Worm (Caenorhabditis elegans) whole organism, L1 larva: ENCODE data around the gene sao-1.

Experiments
- C04F5.9 ChIP-seq: sonication (generic microtip); optimal IDR thresholded peaks from 2 replicates; lab custom pipeline; 2016; ENCODE audit warnings: missing genetic modification characterization, missing compliant biosample characterization
- C16A3.4 ChIP-seq: fragments of 150-350 bp; optimal IDR thresholded peaks from 2 replicates; lab custom pipeline; 2014; ENCODE audit warnings: missing biosample characterization, missing genetic modification characterization
- Y116A8C.19 ChIP-seq: sonication (generic microtip); optimal IDR thresholded peaks from 2 replicates; lab custom pipeline; 2016; ENCODE audit warnings: missing compliant biosample characterization, missing genetic modification characterization, borderline replicate concordance
- aha-1 ChIP-seq: fragments of 150-350 bp; optimal IDR thresholded peaks from 2 replicates; lab custom pipeline; 2014; ENCODE audit warnings: missing biosample characterization, missing genetic modification characterization
- alr-1 ChIP-seq: fragments of 200-800 bp; sonication (Bioruptor generic); optimal IDR thresholded peaks from 2 replicates; lab custom pipeline; 2018; ENCODE audit warnings: borderline replicate concordance, mild to moderate bottlenecking, missing genetic modification characterization, missing compliant biosample characterization
- aly-2 ChIP-seq: fragments of 150-350 bp; optimal IDR thresholded peaks from 2 replicates; lab custom pipeline; 2014; ENCODE audit warnings: missing biosample characterization, missing genetic modification characterization
- blmp-1 ChIP-seq: fragments of 150-350 bp; optimal IDR thresholded peaks from 2 replicates; lab custom pipeline; 2014; ENCODE audit warnings: missing biosample characterization, missing genetic modification characterization
- ceh-63 ChIP-seq: fragments of 200-800 bp; sonication (Bioruptor generic); optimal IDR thresholded peaks from 2 replicates; lab custom pipeline; 2018; ENCODE audit warnings: mild to moderate bottlenecking, missing genetic modification characterization, missing compliant biosample characterization
- efl-1 ChIP-seq, 4 experiments: fragments of 150-350 bp; optimal IDR thresholded peaks in 3 of 4; peaks in 1 of 4; 1 replicate in 1 of 4; 2 replicates in 3 of 4; lab custom pipeline; 2014; ENCODE audit warnings: missing biosample characterization in 2 of 4, missing genetic modification characterization in 2 of 4, missing genetic modification reagents in 2 of 4
- elt-3 ChIP-seq, 6 experiments: fragments of 150-350 bp in 1 of 6; sonication (generic microtip); optimal IDR thresholded peaks; 2 replicates each; lab custom pipeline; 2017 to 2018; ENCODE audit warnings: missing biosample characterization in 6 of 6, missing genetic modification characterization in 6 of 6, inconsistent platforms in 1 of 6
- fkh-10 ChIP-seq: sonication (generic microtip); optimal IDR thresholded peaks from 2 replicates; lab custom pipeline; 2017; ENCODE audit warnings: missing biosample characterization, missing genetic modification reagents, missing genetic modification characterization
- fkh-4 ChIP-seq: sonication (generic microtip); optimal IDR thresholded peaks from 2 replicates; lab custom pipeline; 2016; ENCODE audit warnings: missing compliant biosample characterization, missing genetic modification characterization, borderline replicate concordance
- fos-1 ChIP-seq: fragments of 150-350 bp; optimal IDR thresholded peaks from 2 replicates; lab custom pipeline; 2014; ENCODE audit warnings: missing biosample characterization, missing genetic modification characterization
- grh-1 ChIP-seq: fragments of 200-800 bp; sonication (Bioruptor generic); IDR thresholded peaks from 2 replicates; pipeline ENCODE4 v1.3.6; 2022; ENCODE audit warnings: missing genetic modification reagents, missing genetic modification characterization, missing compliant biosample characterization
- hpl-2 ChIP-seq: fragments of 150-350 bp; optimal IDR thresholded peaks from 2 replicates; lab custom pipeline; 2014; ENCODE audit warnings: missing biosample characterization, missing genetic modification reagents, missing genetic modification characterization
- lin-14 ChIP-seq: fragments of 200-800 bp; sonication (Bioruptor generic); optimal IDR thresholded peaks from 2 replicates; lab custom pipeline; 2018; ENCODE audit warnings: mild to moderate bottlenecking, missing genetic modification characterization, moderate library complexity, missing compliant biosample characterization
- lin-15B ChIP-seq: fragments of 150-350 bp; sonication (generic microtip); optimal IDR thresholded peaks from 3 replicates; lab custom pipeline; 2014; ENCODE audit warnings: missing biosample characterization, missing genetic modification characterization
- lsy-2 ChIP-seq, 2 experiments: fragments of 150-350 bp; optimal IDR thresholded peaks; 2 replicates each; lab custom pipeline; 2014; ENCODE audit warnings: missing biosample characterization in 2 of 2, missing genetic modification characterization in 2 of 2
- mab-9 ChIP-seq: fragments of 200-800 bp; sonication (Bioruptor generic); IDR thresholded peaks from 2 replicates; pipeline ENCODE4 v1.3.6; 2022; ENCODE audit warnings: missing genetic modification reagents, missing genetic modification characterization, missing compliant biosample characterization
- mdl-1 ChIP-seq, 2 experiments: fragments of 150-350 bp; optimal IDR thresholded peaks; 2 replicates each; lab custom pipeline; 2014 to 2017; ENCODE audit warnings: missing biosample characterization in 2 of 2, missing genetic modification characterization in 2 of 2, inconsistent platforms in 1 of 2
- mef-2 ChIP-seq: fragments of 150-350 bp; optimal IDR thresholded peaks from 2 replicates; lab custom pipeline; 2014; ENCODE audit warnings: missing biosample characterization, missing genetic modification characterization
- mep-1 ChIP-seq: fragments of 150-350 bp; optimal IDR thresholded peaks from 2 replicates; lab custom pipeline; 2014; ENCODE audit warnings: missing biosample characterization, missing genetic modification characterization
- nhr-12 ChIP-seq: sonication (generic microtip); optimal IDR thresholded peaks from 2 replicates; lab custom pipeline; 2017; ENCODE audit warnings: missing biosample characterization, missing genetic modification characterization
- nhr-19 ChIP-seq: fragments of 200-800 bp; sonication (Bioruptor generic); conservative IDR thresholded peaks from 2 replicates; pipeline ENCODE4 v1.3.6; 2022; ENCODE audit warnings: missing genetic modification characterization, missing compliant biosample characterization
- nhr-84 ChIP-seq: sonication (generic microtip); optimal IDR thresholded peaks from 2 replicates; lab custom pipeline; 2017; ENCODE audit warnings: missing biosample characterization, missing genetic modification characterization
- nhr-85 ChIP-seq: sonication (generic microtip); peaks from one replicate; lab custom pipeline; 2016; ENCODE audit warnings: missing genetic modification characterization, inconsistent platforms, missing compliant biosample characterization
- nhr-90 ChIP-seq: sonication (generic microtip); optimal IDR thresholded peaks from 2 replicates; lab custom pipeline; 2016; ENCODE audit warnings: mild to moderate bottlenecking, missing genetic modification characterization, missing compliant biosample characterization; ENCODE audit not compliant: poor library complexity
- pag-3 ChIP-seq: sonication (generic microtip); optimal IDR thresholded peaks from 2 replicates; lab custom pipeline; 2017; ENCODE audit warnings: missing genetic modification characterization, mild to moderate bottlenecking, missing compliant biosample characterization, antibody characterized with exemption, borderline replicate concordance; ENCODE audit not compliant: insufficient read depth
- pax-3 ChIP-seq: fragments of 200-800 bp; sonication (Bioruptor generic); optimal IDR thresholded peaks from 2 replicates; lab custom pipeline; 2018; ENCODE audit warnings: mild to moderate bottlenecking, missing genetic modification characterization, moderate library complexity, missing compliant biosample characterization
- snpc-4 ChIP-seq: fragments of 150-350 bp; optimal IDR thresholded peaks from 2 replicates; lab custom pipeline; 2014; ENCODE audit warnings: missing biosample characterization, missing genetic modification characterization
- sptf-1 ChIP-seq: fragments of 150-350 bp; optimal IDR thresholded peaks from 2 replicates; lab custom pipeline; 2014; ENCODE audit warnings: missing biosample characterization, missing genetic modification characterization
- sup-37 ChIP-seq: fragments of 200-800 bp; sonication (Bioruptor generic); optimal IDR thresholded peaks from 2 replicates; lab custom pipeline; 2018; ENCODE audit warnings: mild to moderate bottlenecking, missing genetic modification characterization, missing compliant biosample characterization
- swsn-7 ChIP-seq: sonication (generic microtip); optimal IDR thresholded peaks from 2 replicates; lab custom pipeline; 2016; ENCODE audit warnings: missing genetic modification characterization, missing compliant biosample characterization
- unc-30 ChIP-seq: sonication (generic microtip); optimal IDR thresholded peaks from 2 replicates; lab custom pipeline; 2017; ENCODE audit warnings: missing biosample characterization, missing genetic modification characterization
- unc-62 ChIP-seq: fragments of 150-350 bp; optimal IDR thresholded peaks from 2 replicates; lab custom pipeline; 2014; ENCODE audit warnings: missing biosample characterization, missing genetic modification reagents, missing genetic modification characterization
- xbp-1 ChIP-seq: sonication (generic microtip); optimal IDR thresholded peaks from 2 replicates; lab custom pipeline; 2016; ENCODE audit warnings: missing genetic modification characterization, missing compliant biosample characterization
- ztf-11 ChIP-seq, 2 experiments: sonication (generic microtip); optimal IDR thresholded peaks; 2 replicates each; lab custom pipeline; 2016 to 2017; ENCODE audit warnings: missing genetic modification characterization in 2 of 2, missing biosample characterization in 1 of 2, missing compliant biosample characterization in 1 of 2
- ztf-4 ChIP-seq: fragments of 150-350 bp; optimal IDR thresholded peaks from 2 replicates; lab custom pipeline; 2014; ENCODE audit warnings: missing biosample characterization, missing genetic modification characterization

sao-1 gene

DNA sequence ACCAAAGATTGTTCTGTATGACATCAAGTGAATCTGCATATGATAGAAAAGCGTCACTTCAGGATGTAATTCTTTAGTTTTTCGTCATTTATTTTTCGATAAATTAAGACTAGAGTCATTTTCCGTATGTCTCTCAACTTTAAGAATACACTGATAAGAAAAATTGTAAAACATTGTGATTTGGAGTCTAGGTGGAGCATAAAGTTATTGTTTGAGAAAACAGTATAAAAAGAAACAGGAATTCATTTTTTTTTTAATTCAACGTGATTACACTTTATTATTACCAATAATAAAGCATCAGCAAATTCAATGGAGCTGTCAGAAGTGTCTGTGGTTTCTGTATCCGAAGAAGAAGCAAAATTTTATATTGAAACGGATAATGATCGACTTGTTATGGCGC lies 14.7 kb upstream of the sao-1 start, which contains the start of gene R10D12.6:
Gene R10D12.6 (plus strand): TSS at position 301 of the 400 bp plus-strand sequence.
- TF ChIP-seq fos-1 (tag; lab: Kevin White, UChicago) (no peak), pag-3 (tag; lab: Kevin White, UChicago) (no peak), sptf-1 (tag; lab: Kevin White, UChicago) (no peak), fkh-10 (GFP tag; lab: Kevin White, UChicago) (no peak), nhr-90 (tag; lab: Kevin White, UChicago) (no peak), grh-1 (GFP tag; lab: Robert Waterston, UW) (no peak), nhr-85 (tag; lab: Kevin White, UChicago) (no peak), unc-62 (GFP tag; lab: Kevin White, UChicago) (no peak), hpl-2 (no peak), lsy-2 (tag; optimal IDR thresholded peaks at IDR 0.05; lab: Kevin White, UChicago) (no peak), ztf-11 (tag; optimal IDR thresholded peaks at IDR 0.05; lab: Kevin White, UChicago) (no peak), C04F5.9 (tag; lab: Kevin White, UChicago) (no peak)

DNA sequence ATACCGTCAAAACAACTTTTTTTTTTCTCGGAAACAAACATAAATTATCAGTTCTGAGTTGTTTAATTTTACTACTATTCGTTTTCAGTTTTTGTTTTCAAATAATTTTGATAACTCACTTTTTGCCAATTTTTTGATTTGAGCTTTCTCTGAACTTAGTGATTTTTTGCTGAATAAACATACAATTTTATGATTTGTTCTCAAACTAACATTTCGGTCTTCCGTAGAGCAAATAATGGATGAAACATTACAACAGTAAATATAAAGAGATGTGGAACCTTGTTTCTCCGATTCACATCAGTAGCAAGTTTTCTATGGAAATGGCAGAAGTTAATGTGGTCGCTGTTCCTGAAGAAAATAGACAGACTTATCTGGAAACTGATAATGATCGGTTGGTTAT lies 14.0 kb upstream of the sao-1 start, which contains the start of gene R10D12.7:
Gene R10D12.7 (plus strand): TSS at position 301 of the 400 bp plus-strand sequence.
- TF ChIP-seq aly-2 (tag; lab: Kevin White, UChicago) (no peak), swsn-7 (tag; lab: Kevin White, UChicago) (no peak), lin-14 (no peak), sup-37 (no peak), nhr-84 (tag; lab: Kevin White, UChicago) (no peak), sptf-1 (tag; lab: Kevin White, UChicago) (no peak), C16A3.4 (tag; lab: Kevin White, UChicago) (no peak), nhr-19 (GFP tag; lab: Robert Waterston, UW) (no peak), unc-30 (tag; lab: Kevin White, UChicago) (no peak), unc-62 (GFP tag; lab: Kevin White, UChicago) (no peak), xbp-1 (tag; lab: Kevin White, UChicago) (no peak), aha-1 (tag; lab: Kevin White, UChicago) (no peak), mdl-1 (tag; optimal IDR thresholded peaks at IDR 0.05; lab: Kevin White, UChicago) (no peak), ceh-63 (GFP tag; lab: Kevin White, UChicago) (no peak), Y116A8C.19 (no peak)

- no peak for TF ChIP-seq mef-2
- peak in 1 of 6 experiments; percentile 45 for TF ChIP-seq elt-3 (tag; optimal IDR thresholded peaks at IDR 0.05; lab: Kevin White, UChicago)
- TF ChIP-seq unc-30 (tag; lab: Kevin White, UChicago), result no peak
- TF ChIP-seq efl-1 (optimal IDR thresholded peaks at IDR 0.05; lab: Kevin White, UChicago), result no peak
- peak in 1 of 2 experiments; percentile 35 for TF ChIP-seq efl-1 (GFP tag; optimal IDR thresholded peaks at IDR 0.05 in 1 of 2; lab: Kevin White, UChicago)
- TF ChIP-seq grh-1 (GFP tag; lab: Robert Waterston, UW), result no peak
Observed at ce11 chrV:13953191-13953590, 10.5 kb upstream of the sao-1 start, which contains the start of gene R10D12.8. Gene R10D12.8 (minus strand): TSS chrV:13953291.

DNA sequence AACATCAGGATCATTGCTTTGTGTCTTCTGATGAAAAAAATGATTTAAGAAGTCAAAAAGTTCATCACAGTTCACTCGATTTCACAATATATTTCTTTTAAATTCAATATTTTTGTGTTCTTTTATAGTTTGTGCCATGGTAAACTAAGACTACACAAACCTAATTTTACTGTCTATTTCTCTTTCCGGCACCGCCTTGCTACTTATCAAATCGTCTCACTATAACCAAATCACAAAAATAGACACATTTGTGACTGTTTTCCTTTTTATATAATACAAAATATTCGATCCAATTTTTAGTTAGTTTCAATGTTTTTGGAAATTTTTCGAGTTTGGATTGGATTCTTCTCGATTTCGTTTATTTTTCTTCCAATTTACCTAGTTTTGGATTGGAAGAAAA lies 9.7 kb upstream of the sao-1 start, which contains the start of gene swt-6:
Gene swt-6 (plus strand): TSS at position 301 of the 400 bp plus-strand sequence.
- TF ChIP-seq efl-1 (optimal IDR thresholded peaks at IDR 0.05; lab: Kevin White, UChicago), result no peak
- peak in 1 of 2 experiments; percentile 22 for TF ChIP-seq efl-1 (GFP tag; optimal IDR thresholded peaks at IDR 0.05 in 1 of 2; lab: Kevin White, UChicago)
- TF ChIP-seq fos-1 (tag; lab: Kevin White, UChicago), result no peak

DNA sequence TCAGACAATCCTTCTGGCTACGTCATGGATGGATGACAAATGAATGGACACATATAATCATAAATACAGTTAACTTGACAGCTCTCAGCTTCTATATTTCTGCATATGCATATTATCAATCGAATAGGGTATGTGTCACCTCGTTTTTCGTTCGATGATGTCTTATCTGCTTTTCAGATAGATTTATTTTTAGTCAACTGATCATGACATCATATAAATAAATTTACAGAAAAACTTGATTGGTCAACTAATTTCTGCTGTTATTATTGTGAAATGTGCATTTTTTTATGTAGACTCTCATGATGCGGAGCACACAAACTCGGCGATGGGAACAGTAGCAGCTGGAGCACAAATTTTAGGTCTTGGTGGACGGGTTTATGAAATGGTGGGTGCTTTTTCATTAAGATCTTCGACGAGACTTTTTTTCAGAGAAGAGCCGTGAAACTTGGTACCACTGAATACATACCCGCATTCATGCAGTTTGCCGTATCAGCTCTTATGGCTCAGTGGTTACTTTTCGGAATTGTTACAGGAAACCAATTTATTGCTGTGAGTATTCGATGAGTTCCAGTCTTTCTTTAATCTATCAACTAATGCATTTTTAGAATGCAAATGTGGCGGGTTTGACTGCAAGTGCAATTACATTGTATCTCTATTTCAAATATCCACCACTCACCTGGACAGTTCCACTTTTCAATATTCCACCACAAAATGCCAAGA lies 8.2 kb upstream of the sao-1 start:
- no peak for TF ChIP-seq fkh-4 (tag; lab: Kevin White, UChicago)
- no peak for TF ChIP-seq blmp-1 (tag; lab: Kevin White, UChicago)
- no peak for TF ChIP-seq nhr-84 (tag; lab: Kevin White, UChicago)
- no peak for TF ChIP-seq snpc-4 (tag; lab: Kevin White, UChicago)
- TF ChIP-seq sup-37, result no peak
- no peak for TF ChIP-seq alr-1 (tag; lab: Kevin White, UChicago)
- TF ChIP-seq nhr-12, result no peak
- no peak for TF ChIP-seq C04F5.9 (tag; lab: Kevin White, UChicago)
- no peak for TF ChIP-seq lin-15B (tag; lab: Kevin White, UChicago)
- no peak for TF ChIP-seq ztf-4 (tag; lab: Kevin White, UChicago)
- TF ChIP-seq pax-3 (tag; lab: Kevin White, UChicago), result no peak
- TF ChIP-seq mab-9, result no peak
- no peak for TF ChIP-seq lin-14
- TF ChIP-seq mep-1 (tag; lab: Kevin White, UChicago), result no peak
- TF ChIP-seq mef-2, result no peak
